Fruit fly (Drosophila melanogaster): ENCODE results near the gene Hel89B.

Gene Hel89B

DNA sequence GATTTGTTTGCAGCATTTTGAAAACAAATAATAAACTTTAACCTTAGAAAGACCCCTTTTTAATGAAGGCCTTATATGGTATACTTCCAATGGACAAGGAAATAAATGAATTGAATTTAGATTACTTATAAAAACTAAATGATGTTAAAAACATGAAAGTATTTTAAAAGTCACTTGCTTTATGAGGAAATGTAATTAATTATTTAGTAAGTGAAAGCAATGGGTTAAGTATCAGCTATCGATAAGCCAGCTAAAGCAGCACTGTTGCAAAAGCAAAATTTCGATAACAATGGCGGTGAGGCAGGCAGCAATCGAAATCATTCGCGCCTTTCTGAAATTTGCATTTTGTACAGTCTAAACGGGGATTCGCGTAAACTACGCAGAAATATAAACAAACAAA lies 7.9 kb upstream of the Hel89B start, which contains the start of the genes CG32856 and Rbf2 (continued):
- TF ChIP-seq Eip74EF (GFP tag; optimal IDR thresholded peaks at IDR 0.05) (no peak), CG12942 (GFP tag; optimal IDR thresholded peaks at IDR 0.05) (peak; percentile 80), emc (GFP tag; optimal IDR thresholded peaks at IDR 0.05) (peak; percentile 16), sisA (GFP tag; IDR thresholded peaks at IDR 0.05) (no peak), Lpt (GFP tag; optimal IDR thresholded peaks at IDR 0.05) (no peak), Sry-β (GFP tag; optimal IDR thresholded peaks at IDR 0.05) (no peak), Mrtf (GFP tag; IDR thresholded peaks at IDR 0.05) (no peak), Rx (GFP tag; IDR thresholded peaks at IDR 0.05) (no peak), CG1792 (GFP tag; optimal IDR thresholded peaks at IDR 0.05) (no peak), tgo (GFP tag; IDR thresholded peaks at IDR 0.05) (no peak), Atf6 (GFP tag; IDR thresholded peaks at IDR 0.05) (peak; percentile 86), danr (GFP tag; IDR thresholded peaks at IDR 0.05) (no peak), CG13624 (GFP tag; optimal IDR thresholded peaks at IDR 0.05) (peak; percentile 79), CG30431 (GFP tag; optimal IDR thresholded peaks at IDR 0.05) (no peak), Optix (GFP tag; IDR thresholded peaks at IDR 0.05) (no peak), fd102C (GFP tag; optimal IDR thresholded peaks at IDR 0.05) (no peak), pzg (GFP tag; optimal IDR thresholded peaks at IDR 0.05) (peak; percentile 71), Dek (tag; optimal IDR thresholded peaks at IDR 0.05) (peak; percentile 84), CG5180 (GFP tag; optimal IDR thresholded peaks at IDR 0.05) (no peak), pros (GFP tag; optimal IDR thresholded peaks at IDR 0.05) (no peak), CG12659 (GFP tag; optimal IDR thresholded peaks at IDR 0.05) (peak; percentile 90), Spps (tag; optimal IDR thresholded peaks at IDR 0.05) (no peak), mirr (GFP tag; optimal IDR thresholded peaks at IDR 0.05) (no peak), prd (optimal IDR thresholded peaks at IDR 0.05) (no peak), prd (GFP tag; IDR thresholded peaks at IDR 0.05) (no peak; the same call in 1 of the 3 replicates), chinmo (GFP tag; IDR thresholded peaks at IDR 0.05; ENCODE audit: partially characterized antibody) (0 out of 4 replicates have a peak, but pooled peaks have one; percentile 68), CG2116 (GFP tag; optimal IDR thresholded peaks at IDR 0.05) (peak; percentile 99), row (GFP tag; IDR thresholded peaks at IDR 0.05) (peak; percentile 95), unpg (GFP tag; optimal IDR thresholded peaks at IDR 0.05) (peak; percentile 93), CG11456 (GFP tag; IDR thresholded peaks at IDR 0.05) (no peak), odd (GFP tag; optimal IDR thresholded peaks at IDR 0.05) (peak; percentile 58), tup (GFP tag; optimal IDR thresholded peaks at IDR 0.05) (peak; percentile 57), p53 (GFP tag; optimal IDR thresholded peaks at IDR 0.05) (no peak), dpn (GFP tag; optimal IDR thresholded peaks at IDR 0.05) (peak; percentile 84 to 87), CG18764 (GFP tag; optimal IDR thresholded peaks at IDR 0.05) (no peak), CG13123 (GFP tag; optimal IDR thresholded peaks at IDR 0.05) (peak; percentile 72), gcm2 (GFP tag; optimal IDR thresholded peaks at IDR 0.05) (no peak), CG17912 (GFP tag; optimal IDR thresholded peaks at IDR 0.05) (peak; percentile 15), CG10979 (tag; optimal IDR thresholded peaks at IDR 0.05) (peak; percentile 23), CG34376 (GFP tag; optimal IDR thresholded peaks at IDR 0.05) (no peak), CG7963 (GFP tag; IDR thresholded peaks at IDR 0.05; ENCODE audit: partially characterized antibody) (peak; percentile 90), CG6683 (GFP tag; optimal IDR thresholded peaks at IDR 0.05) (no peak), NFAT (GFP tag; IDR thresholded peaks at IDR 0.05) (peak; percentile 68; the same call in 1 of the 2 replicates), ssp (GFP tag; IDR thresholded peaks at IDR 0.05) (peak; percentile 31), jumu (GFP tag; optimal IDR thresholded peaks at IDR 0.05) (no peak), Mad (GFP tag; optimal IDR thresholded peaks at IDR 0.05) (peak; percentile 67), CG12155 (GFP tag; optimal IDR thresholded peaks at IDR 0.05) (peak; percentile 88), Hr78 (GFP tag; optimal IDR thresholded peaks at IDR 0.05) (no peak), dmrt99B (tag; optimal IDR thresholded peaks at IDR 0.05) (no peak), Doc3 (GFP tag; IDR thresholded peaks at IDR 0.05; ENCODE audit: partially characterized antibody) (peak; percentile 48; the same call in 1 of the 3 replicates)
